Worm (Caenorhabditis elegans) whole organism, young adult: ENCODE measurements around the gene patr-1.

Source experiments
- B0261.1 ChIP-seq: sonication (generic microtip); optimal IDR thresholded peaks from 2 replicates; lab custom pipeline; 2016; ENCODE audit warnings: mild to moderate bottlenecking, missing genetic modification characterization, moderate library complexity, missing compliant biosample characterization
- B0336.3 ChIP-seq: fragments of 200-800 bp; sonication (Bioruptor generic); IDR thresholded peaks from 2 replicates; pipeline ENCODE4 v1.3.6; 2022; ENCODE audit warnings: missing genetic modification characterization, missing compliant biosample characterization
- D2030.7 ChIP-seq: fragments of 200-800 bp; sonication (Bioruptor generic); IDR thresholded peaks from 2 replicates; pipeline ENCODE4 v1.3.6; 2022; ENCODE audit warnings: missing genetic modification reagents, missing genetic modification characterization, missing compliant biosample characterization
- F22D6.2 ChIP-seq: sonication (generic microtip); optimal IDR thresholded peaks from 2 replicates; lab custom pipeline; 2016; ENCODE audit warnings: mild to moderate bottlenecking, missing genetic modification characterization, missing compliant biosample characterization
- F23B12.7 ChIP-seq: sonication (generic microtip); optimal IDR thresholded peaks from 2 replicates; lab custom pipeline; 2017; ENCODE audit warnings: missing genetic modification characterization, mild to moderate bottlenecking, missing compliant biosample characterization, antibody characterized with exemption, moderate library complexity; ENCODE audit not compliant: insufficient read depth
- F39B2.1 ChIP-seq: fragments of 200-800 bp; sonication (Bioruptor generic); IDR thresholded peaks from 2 replicates; pipeline ENCODE4 v1.3.6; 2022; ENCODE audit warnings: missing genetic modification reagents, missing genetic modification characterization, missing compliant biosample characterization
- F55B11.4 ChIP-seq: sonication (generic microtip); optimal IDR thresholded peaks from 2 replicates; lab custom pipeline; 2016; ENCODE audit warnings: missing compliant biosample characterization, missing genetic modification characterization, borderline replicate concordance; ENCODE audit not compliant: insufficient read depth
- F57A8.1 ChIP-seq: fragments of 200-800 bp; sonication (Bioruptor generic); optimal IDR thresholded peaks from 2 replicates; lab custom pipeline; 2018; ENCODE audit warnings: mild to moderate bottlenecking, missing genetic modification characterization, moderate library complexity, missing compliant biosample characterization
- T07F8.4 ChIP-seq: sonication (generic microtip); optimal IDR thresholded peaks from 2 replicates; lab custom pipeline; 2016; ENCODE audit warnings: mild to moderate bottlenecking, missing genetic modification characterization, moderate library complexity, missing compliant biosample characterization
- Y53F4B.3 ChIP-seq: fragments of 200-800 bp; sonication (Bioruptor generic); IDR thresholded peaks from 2 replicates; pipeline ENCODE4 v1.3.6; 2022; ENCODE audit warnings: missing genetic modification reagents, missing genetic modification characterization, missing compliant biosample characterization
- Y56A3A.18 ChIP-seq: fragments of 200-800 bp; sonication (Bioruptor generic); IDR thresholded peaks from 2 replicates; pipeline ENCODE4 v1.3.6; 2022; ENCODE audit warnings: missing genetic modification reagents, missing genetic modification characterization, missing compliant biosample characterization
- Y79H2A.3 ChIP-seq: fragments of 200-800 bp; sonication (Bioruptor generic); conservative IDR thresholded peaks from 2 replicates; pipeline ENCODE4 v1.3.6; 2022; ENCODE audit warnings: missing genetic modification reagents, missing genetic modification characterization, missing compliant biosample characterization
- ZK185.1 ChIP-seq: sonication (generic microtip); optimal IDR thresholded peaks from 2 replicates; lab custom pipeline; 2016; ENCODE audit warnings: mild to moderate bottlenecking, missing genetic modification characterization, missing compliant biosample characterization; ENCODE audit not compliant: poor library complexity, severe bottlenecking
- akir-1 ChIP-seq: fragments of 200-800 bp; sonication (Bioruptor generic); optimal IDR thresholded peaks from 2 replicates; lab custom pipeline; 2018; ENCODE audit warnings: mild to moderate bottlenecking, missing genetic modification characterization, moderate library complexity, missing compliant biosample characterization
- aptf-3 ChIP-seq: fragments of 200-800 bp; sonication (Bioruptor generic); IDR thresholded peaks from 2 replicates; pipeline ENCODE4 v1.3.6; 2022; ENCODE audit warnings: missing genetic modification characterization, missing compliant biosample characterization
- atf-7 ChIP-seq: sonication (generic microtip); optimal IDR thresholded peaks from 2 replicates; lab custom pipeline; 2017; ENCODE audit warnings: mild to moderate bottlenecking, missing genetic modification characterization, missing compliant biosample characterization
- athp-1 ChIP-seq: sonication (generic microtip); optimal IDR thresholded peaks from 2 replicates; lab custom pipeline; 2017; ENCODE audit warnings: mild to moderate bottlenecking, missing genetic modification characterization, missing compliant biosample characterization
- attf-6 ChIP-seq: fragments of 200-800 bp; sonication (Bioruptor generic); IDR thresholded peaks from 2 replicates; pipeline ENCODE4 v1.3.6; 2022; ENCODE audit warnings: missing genetic modification reagents, missing genetic modification characterization, missing compliant biosample characterization
- ccch-3 ChIP-seq: fragments of 200-800 bp; sonication (Bioruptor generic); optimal IDR thresholded peaks from 2 replicates; lab custom pipeline; 2018; ENCODE audit warnings: mild to moderate bottlenecking, missing genetic modification characterization, missing compliant biosample characterization
- ceh-40 ChIP-seq: fragments of 200-800 bp; sonication (Bioruptor generic); IDR thresholded peaks from 2 replicates; pipeline ENCODE4 v1.3.6; 2022; ENCODE audit warnings: missing genetic modification characterization, missing compliant biosample characterization
- ceh-58 ChIP-seq: fragments of 200-800 bp; sonication (Bioruptor generic); IDR thresholded peaks from 2 replicates; pipeline ENCODE4 v1.3.6; 2022; ENCODE audit warnings: missing genetic modification characterization, missing compliant biosample characterization
- dpff-1 ChIP-seq: sonication (generic microtip); optimal IDR thresholded peaks from 2 replicates; lab custom pipeline; 2017; ENCODE audit warnings: mild to moderate bottlenecking, missing genetic modification characterization, missing compliant biosample characterization
- efl-1 ChIP-seq: fragments of 150-350 bp; optimal IDR thresholded peaks from 2 replicates; lab custom pipeline; 2014; ENCODE audit warnings: missing biosample characterization, missing genetic modification reagents, missing genetic modification characterization
- egrh-3 ChIP-seq: fragments of 200-800 bp; sonication (Bioruptor generic); IDR thresholded peaks from 2 replicates; pipeline ENCODE4 v1.3.6; 2022; ENCODE audit warnings: missing genetic modification reagents, missing genetic modification characterization, missing compliant biosample characterization
- gei-17 ChIP-seq: fragments of 200-800 bp; sonication (Bioruptor generic); optimal IDR thresholded peaks from 2 replicates; lab custom pipeline; 2018; ENCODE audit warnings: mild to moderate bottlenecking, missing genetic modification characterization, missing compliant biosample characterization
- hmg-1.2 ChIP-seq: fragments of 200-800 bp; sonication (Bioruptor generic); IDR thresholded peaks from 2 replicates; pipeline ENCODE4 v1.3.6; 2022; ENCODE audit warnings: missing genetic modification reagents, missing genetic modification characterization, missing compliant biosample characterization
- hrde-1 ChIP-seq: sonication (generic microtip); optimal IDR thresholded peaks from 2 replicates; lab custom pipeline; 2016; ENCODE audit warnings: missing genetic modification characterization, mild to moderate bottlenecking, missing compliant biosample characterization, moderate library complexity, missing genotype, missing genetic modification reagents, borderline replicate concordance
- lin-26 ChIP-seq: fragments of 200-800 bp; sonication (Bioruptor generic); IDR thresholded peaks from 2 replicates; pipeline ENCODE4 v1.3.6; 2022; ENCODE audit warnings: missing genetic modification reagents, missing genetic modification characterization, missing compliant biosample characterization
- lin-35 ChIP-seq, 3 experiments: fragments of 150-350 bp in 2 of 3; sonication (generic microtip) in 1 of 3; optimal IDR thresholded peaks; 2 replicates each; lab custom pipeline; 2014 to 2018; ENCODE audit warnings: missing biosample characterization in 3 of 3, missing genetic modification characterization in 3 of 3, missing genetic modification reagents in 3 of 3
- lsl-1 ChIP-seq: fragments of 200-800 bp; sonication (Bioruptor generic); optimal IDR thresholded peaks from 2 replicates; lab custom pipeline; 2018; ENCODE audit warnings: mild to moderate bottlenecking, missing genetic modification characterization, moderate library complexity, missing compliant biosample characterization
- lsy-27 ChIP-seq: sonication (generic microtip); optimal IDR thresholded peaks from 2 replicates; lab custom pipeline; 2017; ENCODE audit warnings: missing genetic modification characterization, mild to moderate bottlenecking, missing compliant biosample characterization, antibody characterized with exemption, missing genotype, borderline replicate concordance; ENCODE audit not compliant: insufficient read depth
- madf-6 ChIP-seq: fragments of 200-800 bp; sonication (Bioruptor generic); IDR thresholded peaks from 2 replicates; pipeline ENCODE4 v1.3.6; 2022; ENCODE audit warnings: missing genetic modification reagents, missing genetic modification characterization, missing compliant biosample characterization
- nhr-120 ChIP-seq: fragments of 200-800 bp; sonication (Bioruptor generic); IDR thresholded peaks from 2 replicates; pipeline ENCODE4 v1.3.6; 2022; ENCODE audit warnings: missing genetic modification characterization, missing compliant biosample characterization
- repo-1 ChIP-seq: sonication (generic microtip); optimal IDR thresholded peaks from 2 replicates; lab custom pipeline; 2017; ENCODE audit warnings: mild to moderate bottlenecking, missing genetic modification characterization, missing compliant biosample characterization
- snpc-3.4 ChIP-seq: sonication (generic microtip); optimal IDR thresholded peaks from 2 replicates; lab custom pipeline; 2017; ENCODE audit warnings: missing genetic modification characterization, mild to moderate bottlenecking, missing compliant biosample characterization, antibody characterized with exemption, moderate library complexity, missing genotype, missing genetic modification reagents
- xnd-1 ChIP-seq: sonication (generic microtip); optimal IDR thresholded peaks from 2 replicates; lab custom pipeline; 2016; ENCODE audit warnings: missing genotype, missing genetic modification reagents, missing genetic modification characterization, missing compliant biosample characterization
- zfh-2 ChIP-seq: fragments of 200-800 bp; sonication (Bioruptor generic); conservative IDR thresholded peaks from 2 replicates; pipeline ENCODE4 v1.3.6; 2022; ENCODE audit warnings: missing genetic modification reagents, missing genetic modification characterization, missing compliant biosample characterization
- ztf-18 ChIP-seq: sonication (generic microtip); optimal IDR thresholded peaks from 2 replicates; lab custom pipeline; 2016; ENCODE audit warnings: missing genotype, mild to moderate bottlenecking, missing genetic modification characterization, missing compliant biosample characterization
- ztf-22 ChIP-seq: fragments of 200-800 bp; sonication (Bioruptor generic); optimal IDR thresholded peaks from 2 replicates; lab custom pipeline; 2018; ENCODE audit warnings: mild to moderate bottlenecking, missing genetic modification characterization, moderate library complexity, missing compliant biosample characterization
- ztf-25 ChIP-seq: fragments of 200-800 bp; sonication (Bioruptor generic); IDR thresholded peaks from 2 replicates; pipeline ENCODE4 v1.3.6; 2022; ENCODE audit warnings: missing genetic modification reagents, missing genetic modification characterization, missing compliant biosample characterization

The patr-1 gene

DNA sequence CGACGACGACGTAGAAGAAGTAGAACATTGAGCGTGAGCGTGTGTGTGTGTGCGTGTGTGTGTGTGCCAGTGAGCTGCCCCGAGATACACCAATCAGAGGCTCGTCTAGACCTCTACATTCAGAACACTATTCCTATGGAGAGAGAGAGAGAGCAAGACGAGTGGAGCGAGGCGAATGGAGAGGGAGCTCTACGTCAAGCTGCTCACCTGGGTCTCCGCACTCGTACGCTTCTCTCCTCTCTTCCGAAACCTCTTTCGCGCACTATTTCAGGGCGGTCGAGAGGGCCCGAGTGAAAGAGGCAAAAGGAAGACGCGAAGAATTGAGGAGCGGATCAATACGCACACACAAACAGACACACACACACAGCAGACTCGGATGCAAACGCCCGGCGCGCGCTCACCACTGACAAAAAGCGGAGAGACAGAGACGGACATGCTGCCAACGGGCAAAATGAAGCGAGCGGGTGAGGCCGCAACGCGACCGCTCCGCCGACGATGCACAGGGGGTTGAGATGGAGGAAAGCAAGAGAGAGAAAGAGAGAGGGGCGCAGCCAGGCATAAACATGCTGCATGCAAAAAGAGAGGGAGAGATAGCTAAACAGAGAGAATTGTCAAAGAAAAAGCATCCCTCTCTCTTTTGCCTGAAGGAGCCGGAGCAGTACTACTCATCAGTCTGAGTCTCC is 28.1 kb downstream of the patr-1 start (continued):
- TF ChIP-seq repo-1 (tag; lab: Kevin White, UChicago): peak; percentile 70

DNA sequence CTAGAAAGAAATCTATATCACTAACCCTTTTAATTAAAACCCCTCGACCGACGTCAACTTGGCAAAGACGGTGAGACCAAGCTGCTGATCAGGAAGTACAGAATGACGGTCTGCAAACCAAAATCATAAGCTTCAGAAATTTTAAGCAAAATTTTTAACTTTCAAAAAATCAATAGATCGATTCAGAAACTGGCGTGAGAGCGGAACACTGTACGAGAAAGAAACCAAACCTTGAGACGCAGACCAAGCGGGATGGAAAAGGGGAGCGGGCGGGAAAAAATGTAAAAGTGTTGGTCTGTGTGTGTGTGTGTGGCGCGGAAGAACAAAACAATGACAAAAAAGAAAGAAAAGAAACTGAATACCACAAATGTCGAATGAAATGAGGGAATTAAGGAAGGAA is 29.2 kb downstream of the patr-1 start, which contains the start of the genes F44E5.17 and gpb-1:
Gene F44E5.17 (minus strand): TSS at position 101 of the 400 bp plus-strand sequence.
Gene gpb-1 (minus strand): TSS at position 118 of the 400 bp plus-strand sequence.
- peak; percentile 11; the same call in 1 of the 2 replicates for TF ChIP-seq hmg-1.2
- peak; percentile 6 for TF ChIP-seq efl-1 (GFP tag; lab: Kevin White, UChicago)
- no peak for TF ChIP-seq F55B11.4 (tag; lab: Kevin White, UChicago)

DNA sequence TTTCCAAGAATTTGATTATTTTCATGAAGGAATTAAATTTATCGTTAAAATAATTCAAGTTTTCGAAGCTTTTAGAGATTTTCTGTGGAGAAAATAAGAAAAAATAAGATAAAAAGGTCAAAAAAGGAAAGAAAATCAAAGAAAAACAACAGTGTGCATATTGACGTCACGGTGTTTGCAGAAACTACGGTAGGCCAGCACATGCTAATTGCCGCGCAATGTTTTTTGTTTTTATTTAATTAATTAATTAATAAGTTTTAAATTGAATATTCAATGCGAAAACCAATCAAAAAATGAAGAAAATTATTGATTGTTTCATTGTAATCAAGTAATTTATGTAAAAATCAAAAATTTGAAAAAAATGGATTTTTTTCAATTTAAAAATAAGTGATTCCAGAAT is 29.9 kb downstream of the patr-1 start:
- no peak for TF ChIP-seq Y53F4B.3
- TF ChIP-seq ccch-3 (GFP tag; lab: Kevin White, UChicago): no peak
- peak; percentile 67 for TF ChIP-seq lsl-1 (GFP tag; lab: Kevin White, UChicago)
- peak; percentile 39; the same call in 1 of the 2 replicates for TF ChIP-seq madf-6
- peak; percentile 1 for TF ChIP-seq F23B12.7 (tag; lab: Kevin White, UChicago)
- no peak for TF ChIP-seq lin-35 (GFP tag; optimal IDR thresholded peaks at IDR 0.05; lab: Kevin White, UChicago)
- no peak for TF ChIP-seq gei-17 (GFP tag; lab: Kevin White, UChicago)
- peak; percentile 27 for TF ChIP-seq athp-1 (tag; lab: Kevin White, UChicago)
- no peak for TF ChIP-seq B0336.3 (GFP tag; lab: Robert Waterston, UW)
- no peak for TF ChIP-seq ceh-40 (GFP tag; lab: Robert Waterston, UW)
- TF ChIP-seq ZK185.1: no peak
- no peak for TF ChIP-seq snpc-3.4 (tag; lab: Kevin White, UChicago)
- no peak for TF ChIP-seq nhr-120 (GFP tag; lab: Robert Waterston, UW)
- TF ChIP-seq zfh-2: no peak
- 0 out of 2 replicates have a peak, but pooled peaks have one; percentile 13 for TF ChIP-seq D2030.7 (GFP tag; lab: Robert Waterston, UW)

DNA sequence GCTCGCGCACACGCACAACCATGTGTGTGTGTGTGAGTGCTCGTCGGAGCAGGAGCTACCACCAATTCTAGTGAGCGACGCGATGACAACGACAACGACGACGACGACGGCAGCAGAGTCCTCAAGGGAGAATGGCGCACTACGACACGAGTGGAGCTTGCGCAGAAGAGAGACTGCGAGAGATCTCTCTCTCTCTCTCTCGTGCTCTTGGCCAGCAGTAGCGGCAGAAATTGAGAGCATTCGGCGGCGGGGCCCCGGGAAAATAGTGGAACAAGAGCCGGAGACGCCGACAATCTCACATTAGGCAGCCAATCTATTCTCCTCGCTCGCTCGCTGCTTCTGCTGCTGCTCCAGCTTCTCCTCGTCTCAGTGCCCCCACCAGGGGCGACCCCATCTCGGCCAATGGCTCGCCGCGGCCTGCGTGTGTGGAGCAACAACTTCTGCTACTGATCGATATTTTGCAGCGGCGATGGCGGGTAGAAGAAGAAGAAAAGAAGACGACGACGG is 30.9 kb downstream of the patr-1 start:
- TF ChIP-seq F22D6.2 (tag; lab: Kevin White, UChicago) (no peak), aptf-3 (no peak), T07F8.4 (tag; lab: Kevin White, UChicago) (peak; percentile 10), F39B2.1 (GFP tag; lab: Robert Waterston, UW) (no peak), efl-1 (GFP tag; lab: Kevin White, UChicago) (no peak), ztf-18 (tag; lab: Kevin White, UChicago) (no peak), egrh-3 (GFP tag; lab: Robert Waterston, UW) (peak; percentile 94), ztf-25 (GFP tag; lab: Robert Waterston, UW) (no peak), lsy-27 (tag; lab: Kevin White, UChicago) (no peak), Y56A3A.18 (GFP tag; lab: Robert Waterston, UW) (no peak), ztf-22 (no peak), atf-7 (tag; lab: Kevin White, UChicago) (peak; percentile 45), dpff-1 (tag; lab: Kevin White, UChicago) (no peak), xnd-1 (tag; lab: Kevin White, UChicago) (no peak), F57A8.1 (GFP tag; lab: Kevin White, UChicago) (no peak), attf-6 (GFP tag; lab: Robert Waterston, UW) (no peak), Y79H2A.3 (GFP tag; lab: Robert Waterston, UW) (no peak; the same call in 1 of the 2 replicates), ceh-58 (no peak), lin-26 (GFP tag; lab: Robert Waterston, UW) (0 out of 2 replicates have a peak, but pooled peaks have one; percentile 44), F23B12.7 (tag; lab: Kevin White, UChicago) (no peak), B0261.1 (no peak), lin-35 (GFP tag; optimal IDR thresholded peaks at IDR 0.05; lab: Kevin White, UChicago) (peak in 1 of 3 experiments; percentile 41), ZK185.1 (peak; percentile 48), B0336.3 (GFP tag; lab: Robert Waterston, UW) (peak; percentile 56; the same call in 1 of the 2 replicates), F55B11.4 (tag; lab: Kevin White, UChicago) (no peak), hrde-1 (tag; lab: Kevin White, UChicago) (no peak), akir-1 (no peak)
